Worm (Caenorhabditis elegans): ENCODE data around the gene F28H7.2.

F28H7.2 gene

DNA sequence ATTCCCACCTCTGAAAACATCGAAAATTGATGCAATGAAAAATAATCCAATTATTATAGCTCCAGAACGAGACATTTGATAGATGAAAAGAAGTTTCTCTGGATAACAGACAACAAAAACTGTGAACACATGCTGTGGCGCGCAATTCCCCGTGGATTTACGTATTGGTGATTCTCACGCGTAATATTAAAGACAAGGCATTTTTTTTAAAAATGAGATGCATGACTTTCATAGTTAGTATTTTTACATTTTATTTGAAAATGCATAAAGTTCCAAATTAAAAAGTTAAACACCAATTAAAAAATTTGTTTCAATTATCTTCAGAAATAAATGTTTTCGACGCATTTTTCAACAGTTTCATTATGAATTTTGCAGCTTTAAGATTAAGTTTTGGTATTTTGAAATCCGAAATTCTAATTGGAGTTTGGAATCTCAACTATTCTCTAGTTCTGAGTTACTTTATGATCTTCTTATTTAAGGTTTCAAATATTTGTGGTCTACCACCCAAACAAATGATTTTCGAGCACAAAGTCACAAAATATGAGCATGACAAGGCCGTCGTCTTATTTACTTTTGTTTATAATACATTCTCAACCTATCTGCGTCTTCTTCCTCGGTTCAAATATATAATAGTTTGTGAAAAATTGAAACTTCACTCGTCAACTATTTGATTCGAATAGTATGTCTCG is at the start of gene F28H7.2, which contains the start of gene selt-1.2:
Gene F28H7.2 (plus strand): TSS at position 639 of the 689 bp plus-strand sequence.
Gene selt-1.2 (minus strand): TSS at position 101 of the 689 bp plus-strand sequence.
- TF ChIP-seq unc-86 (tag; optimal IDR thresholded peaks at IDR 0.05) (no peak), blmp-1 (tag; optimal IDR thresholded peaks at IDR 0.05) (no peak), ztf-4 (tag; optimal IDR thresholded peaks at IDR 0.05) (no peak), ama-1 (optimal IDR thresholded peaks at IDR 0.05) (no peak), mef-2 (tag; optimal IDR thresholded peaks at IDR 0.05) (no peak), efl-1 (optimal IDR thresholded peaks at IDR 0.05) (no peak), efl-1 (GFP tag; optimal IDR thresholded peaks at IDR 0.05 in 1 of 2) (peak in 1 of 2 experiments; percentile 77), lin-15B (tag; optimal IDR thresholded peaks at IDR 0.05) (no peak), nhr-20 (tag; optimal IDR thresholded peaks at IDR 0.05) (peak; percentile 4)

DNA sequence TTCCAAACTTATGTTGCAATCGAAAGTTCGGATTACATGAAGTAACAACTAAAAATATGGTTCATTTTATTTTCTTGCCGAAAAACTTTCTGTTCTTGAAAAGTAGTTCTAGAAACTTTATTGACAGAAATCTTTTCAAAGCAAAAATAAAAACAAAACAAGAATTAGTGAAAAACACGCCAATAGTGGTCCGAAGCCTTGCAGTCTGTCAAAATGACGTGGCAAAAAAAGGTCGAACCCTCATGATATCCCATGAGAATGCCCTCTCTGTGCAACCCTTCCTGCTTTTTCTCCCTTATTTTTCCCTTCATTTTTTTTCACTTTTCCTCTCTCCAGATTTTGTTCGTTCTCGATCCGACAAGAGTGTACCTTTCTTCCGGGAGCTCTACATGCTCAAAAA is 48.6 kb upstream of the F28H7.2 start:
- TF ChIP-seq nhr-71 (tag; optimal IDR thresholded peaks at IDR 0.05) (no peak), mab-9 (GFP tag; IDR thresholded peaks at IDR 0.05) (no peak), pqm-1 (tag; optimal IDR thresholded peaks at IDR 0.05) (no peak)

DNA sequence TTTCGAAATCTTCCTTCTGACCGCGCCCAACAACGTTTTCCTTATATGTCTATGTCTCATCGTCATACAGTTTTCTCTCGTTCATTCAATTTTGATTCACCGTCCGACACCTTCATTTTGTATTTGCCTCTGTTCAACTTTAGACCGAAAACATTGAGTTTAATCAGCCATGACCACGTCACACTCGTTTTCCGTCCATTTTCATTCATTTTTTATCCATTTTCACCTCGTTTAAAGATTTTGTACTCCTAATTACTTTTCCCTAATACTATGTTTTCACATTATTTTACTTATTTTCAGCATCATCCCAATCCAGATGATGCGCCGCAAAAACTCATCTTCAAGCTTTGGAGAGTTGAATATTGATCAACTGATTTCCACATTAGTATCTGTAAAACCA is 45.5 kb upstream of the F28H7.2 start, which contains the start of gene pph-1:
Gene pph-1 (plus strand): TSS at position 301 of the 400 bp plus-strand sequence.
- no peak for TF ChIP-seq efl-3 (GFP tag; optimal IDR thresholded peaks at IDR 0.05)
- TF ChIP-seq blmp-1 (tag; optimal IDR thresholded peaks at IDR 0.05), result peak; percentile 44
- no peak for TF ChIP-seq mab-9 (GFP tag; IDR thresholded peaks at IDR 0.05)
- no peak for TF ChIP-seq vab-15 (tag; optimal IDR thresholded peaks at IDR 0.05)
- TF ChIP-seq rnt-1 (tag; optimal IDR thresholded peaks at IDR 0.05), result no peak
- no peak for TF ChIP-seq lin-13 (GFP tag; optimal IDR thresholded peaks at IDR 0.05)
- TF ChIP-seq nhr-84 (tag; optimal IDR thresholded peaks at IDR 0.05), result no peak
- TF ChIP-seq lin-14 (GFP tag; optimal IDR thresholded peaks at IDR 0.05), result peak; percentile 28
- TF ChIP-seq snu-23 (GFP tag; optimal IDR thresholded peaks at IDR 0.05), result no peak
- TF ChIP-seq lsy-2 (tag; optimal IDR thresholded peaks at IDR 0.05), result no peak
- no peak for TF ChIP-seq nhr-47 (tag; optimal IDR thresholded peaks at IDR 0.05)
- TF ChIP-seq fkh-4 (tag; optimal IDR thresholded peaks at IDR 0.05; ENCODE audit: borderline replicate concordance), result no peak

DNA sequence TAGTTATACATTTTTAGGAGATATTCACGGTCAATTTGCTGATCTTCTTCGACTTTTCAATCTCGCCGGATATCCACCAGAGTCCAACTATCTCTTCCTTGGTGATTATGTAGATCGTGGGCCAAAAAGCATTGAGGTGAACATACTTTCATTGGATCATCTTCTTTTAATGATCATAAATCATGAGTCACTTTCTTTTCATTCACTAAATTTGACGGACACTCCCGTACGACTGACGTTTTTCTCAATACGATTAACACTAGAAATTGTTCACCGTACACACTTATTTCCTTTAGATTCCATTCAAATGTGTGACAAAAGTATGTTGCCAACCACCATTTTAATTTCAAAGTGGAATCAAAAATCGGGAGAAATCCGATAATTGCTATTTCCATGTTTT is 44.8 kb upstream of the F28H7.2 start:
- TF ChIP-seq grh-1 (GFP tag; IDR thresholded peaks at IDR 0.05), result no peak
- TF ChIP-seq nhr-85 (tag), result peak; percentile 60
- TF ChIP-seq blmp-1 (tag; optimal IDR thresholded peaks at IDR 0.05), result peak; percentile 91
- no peak for TF ChIP-seq snu-23 (GFP tag; optimal IDR thresholded peaks at IDR 0.05)
- no peak for TF ChIP-seq lir-3 (tag; optimal IDR thresholded peaks at IDR 0.05; ENCODE audit: poor library complexity)
- no peak for TF ChIP-seq unc-62 (GFP tag; optimal IDR thresholded peaks at IDR 0.05)
- no peak for TF ChIP-seq pax-3 (tag; optimal IDR thresholded peaks at IDR 0.05)
- TF ChIP-seq lin-14 (GFP tag; optimal IDR thresholded peaks at IDR 0.05), result peak; percentile 18
- no peak for TF ChIP-seq fkh-10 (GFP tag; optimal IDR thresholded peaks at IDR 0.05)
- no peak for TF ChIP-seq egl-27 (tag; optimal IDR thresholded peaks at IDR 0.05)

DNA sequence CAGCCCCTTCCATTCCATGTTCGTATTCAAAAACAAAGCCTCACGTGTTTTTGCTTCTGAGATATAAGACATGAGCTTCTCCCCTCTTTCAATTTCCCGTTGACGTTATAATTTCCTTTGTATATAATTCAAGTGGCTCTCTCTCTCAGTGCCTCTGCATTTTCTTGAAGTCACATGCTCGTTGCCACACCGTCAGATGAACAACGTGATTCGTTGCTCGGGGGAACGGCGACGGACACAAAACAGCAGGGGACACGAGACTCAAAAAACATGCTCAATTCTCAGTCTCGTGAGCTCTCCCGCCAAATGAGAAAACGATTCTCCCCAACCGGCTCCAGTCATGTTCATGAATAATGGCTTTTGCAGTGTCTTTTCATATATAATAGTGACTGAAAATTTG is 39.4 kb upstream of the F28H7.2 start:
- no peak for TF ChIP-seq pqm-1 (tag; optimal IDR thresholded peaks at IDR 0.05)
- no peak for TF ChIP-seq rnt-1 (tag; optimal IDR thresholded peaks at IDR 0.05)
- TF ChIP-seq nhr-47 (tag; optimal IDR thresholded peaks at IDR 0.05), result peak; percentile 22
- peak; percentile 66 for TF ChIP-seq dsc-1 (tag; optimal IDR thresholded peaks at IDR 0.05)
- peak; percentile 72 for TF ChIP-seq fkh-8 (tag; optimal IDR thresholded peaks at IDR 0.05)
- no peak for TF ChIP-seq grh-1 (GFP tag; IDR thresholded peaks at IDR 0.05)
- TF ChIP-seq nhr-71 (tag; optimal IDR thresholded peaks at IDR 0.05), result peak; percentile 46
- no peak for TF ChIP-seq isw-1 (GFP tag; IDR thresholded peaks at IDR 0.05)
- no peak for TF ChIP-seq C16A3.4 (tag; optimal IDR thresholded peaks at IDR 0.05)
- peak; percentile 11 for TF ChIP-seq unc-86 (tag; optimal IDR thresholded peaks at IDR 0.05)
- TF ChIP-seq lin-14 (GFP tag; optimal IDR thresholded peaks at IDR 0.05), result peak; percentile 26
- peak; percentile 49 for TF ChIP-seq pax-3 (tag; optimal IDR thresholded peaks at IDR 0.05)
